Worm (Caenorhabditis elegans): Measurements from ENCODE around the gene dyrb-1.
A peak's percentile ranks its signal among the peaks of the same experiment; 100 is the strongest.

dyrb-1 gene

ce11 chrII:9092910-9093309 lies 14.0 kb downstream of the dyrb-1 start:
- no peak for TF ChIP-seq ceh-2 (tag; optimal IDR thresholded peaks at IDR 0.05)
- TF ChIP-seq hlh-6 (tag; optimal IDR thresholded peaks at IDR 0.05): no peak
- no peak for TF ChIP-seq ceh-6 (GFP tag; optimal IDR thresholded peaks at IDR 0.05)
- TF ChIP-seq npax-4 (tag; optimal IDR thresholded peaks at IDR 0.05): no peak
- no peak for TF ChIP-seq lim-6 (tag; optimal IDR thresholded peaks at IDR 0.05)
- peak; percentile 42 for TF ChIP-seq elt-2 (tag; optimal IDR thresholded peaks at IDR 0.05)
- TF ChIP-seq unc-86 (tag; optimal IDR thresholded peaks at IDR 0.05): no peak

- TF ChIP-seq unc-86 (tag; optimal IDR thresholded peaks at IDR 0.05) (no peak), sdc-2 (tag; optimal IDR thresholded peaks at IDR 0.05) (no peak), tbx-7 (tag; optimal IDR thresholded peaks at IDR 0.05) (no peak), elt-4 (tag; optimal IDR thresholded peaks at IDR 0.05) (no peak), pat-9 (tag; optimal IDR thresholded peaks at IDR 0.05) (no peak), ceh-9 (tag; optimal IDR thresholded peaks at IDR 0.05) (no peak), Y22D7AL.16 (tag; optimal IDR thresholded peaks at IDR 0.05) (no peak), pros-1 (tag; optimal IDR thresholded peaks at IDR 0.05) (no peak), unc-42 (tag; optimal IDR thresholded peaks at IDR 0.05) (no peak), T23F11.4 (GFP tag; optimal IDR thresholded peaks at IDR 0.05) (no peak), fkh-6 (tag; optimal IDR thresholded peaks at IDR 0.05) (no peak), hlh-8 (tag; optimal IDR thresholded peaks at IDR 0.05) (no peak), lim-6 (tag; optimal IDR thresholded peaks at IDR 0.05) (no peak), K02D7.2 (tag; optimal IDR thresholded peaks at IDR 0.05) (no peak), ztf-16 (tag; optimal IDR thresholded peaks at IDR 0.05) (no peak), ceh-14 (tag; optimal IDR thresholded peaks at IDR 0.05) (no peak)
Observed at ce11 chrII:9086308-9086707, 20.6 kb downstream of the dyrb-1 start, which contains the start of gene hlh-3. TSS of gene hlh-3 (plus strand) at chrII:9086608.

ce11 chrII:9083093-9083492 lies 23.9 kb downstream of the dyrb-1 start, which contains the start of gene sysm-1:
TSS of gene sysm-1 (minus strand) at chrII:9083193.
- TF ChIP-seq hlh-30 (tag; optimal IDR thresholded peaks at IDR 0.05; ENCODE audit: insufficient read depth) (no peak), C08G9.2 (tag; optimal IDR thresholded peaks at IDR 0.05) (no peak)

ce11 chrII:9078351-9078750 lies 28.6 kb downstream of the dyrb-1 start:
- TF ChIP-seq ceh-31 (tag; optimal IDR thresholded peaks at IDR 0.05) (no peak), K02D7.2 (tag; optimal IDR thresholded peaks at IDR 0.05) (no peak), ceh-22 (tag; optimal IDR thresholded peaks at IDR 0.05) (no peak), ama-1 (optimal IDR thresholded peaks at IDR 0.05) (no peak), unc-86 (tag; optimal IDR thresholded peaks at IDR 0.05) (no peak), lin-11 (tag; optimal IDR thresholded peaks at IDR 0.05) (no peak), hlh-8 (tag; optimal IDR thresholded peaks at IDR 0.05) (no peak), Y22D7AL.16 (tag; optimal IDR thresholded peaks at IDR 0.05) (no peak), hlh-13 (GFP tag; optimal IDR thresholded peaks at IDR 0.05) (no peak), hlh-6 (tag; optimal IDR thresholded peaks at IDR 0.05) (no peak), elt-2 (tag; optimal IDR thresholded peaks at IDR 0.05) (no peak), gmeb-2 (tag; optimal IDR thresholded peaks at IDR 0.05) (no peak), K09A11.1 (tag; optimal IDR thresholded peaks at IDR 0.05; ENCODE audit: insufficient read depth) (no peak), elt-4 (tag; optimal IDR thresholded peaks at IDR 0.05) (no peak), ceh-19 (GFP tag; optimal IDR thresholded peaks at IDR 0.05) (no peak), unc-55 (GFP tag; optimal IDR thresholded peaks at IDR 0.05) (no peak)

ce11 chrII:9076098-9076879 lies 30.7 kb downstream of the dyrb-1 start:
- TF ChIP-seq dve-1 (tag; optimal IDR thresholded peaks at IDR 0.05): no peak
- no peak for TF ChIP-seq ceh-14 (tag; optimal IDR thresholded peaks at IDR 0.05)
- no peak for TF ChIP-seq hlh-13 (GFP tag; optimal IDR thresholded peaks at IDR 0.05)
- peak; percentile 35 for TF ChIP-seq ceh-18 (tag; optimal IDR thresholded peaks at IDR 0.05)
- TF ChIP-seq zip-5 (tag; optimal IDR thresholded peaks at IDR 0.05): no peak
- TF ChIP-seq unc-55 (GFP tag; optimal IDR thresholded peaks at IDR 0.05): peak; percentile 32
- no peak for TF ChIP-seq ceh-31 (tag; optimal IDR thresholded peaks at IDR 0.05)
- TF ChIP-seq pha-4 (tag; optimal IDR thresholded peaks at IDR 0.05): no peak
- no peak for TF ChIP-seq tbx-2 (tag; optimal IDR thresholded peaks at IDR 0.05)
- no peak for TF ChIP-seq pros-1 (tag; optimal IDR thresholded peaks at IDR 0.05)
- TF ChIP-seq ama-1 (optimal IDR thresholded peaks at IDR 0.05): no peak
- TF ChIP-seq ref-2 (tag; optimal IDR thresholded peaks at IDR 0.05): no peak
- no peak for TF ChIP-seq ceh-24 (tag; optimal IDR thresholded peaks at IDR 0.05)
